Worm (Caenorhabditis elegans) whole organism, L4/young adult: Measurements from ENCODE around the gene T06C12.14.

Experiments
- W03F9.2 ChIP-seq: fragments of 150-350 bp; optimal IDR thresholded peaks from 2 replicates; lab custom pipeline; 2014; ENCODE audit warnings: missing biosample characterization, missing genetic modification characterization
- dao-5 ChIP-seq: sonication (generic microtip); optimal IDR thresholded peaks from 2 replicates; lab custom pipeline; 2016; ENCODE audit warnings: missing genotype, missing genetic modification characterization, moderate library complexity, missing compliant biosample characterization
- him-1 ChIP-seq: sonication (generic microtip); optimal IDR thresholded peaks from 2 replicates; lab custom pipeline; 2016; ENCODE audit warnings: missing genotype, missing genetic modification reagents, missing genetic modification characterization, missing compliant biosample characterization

DNA sequence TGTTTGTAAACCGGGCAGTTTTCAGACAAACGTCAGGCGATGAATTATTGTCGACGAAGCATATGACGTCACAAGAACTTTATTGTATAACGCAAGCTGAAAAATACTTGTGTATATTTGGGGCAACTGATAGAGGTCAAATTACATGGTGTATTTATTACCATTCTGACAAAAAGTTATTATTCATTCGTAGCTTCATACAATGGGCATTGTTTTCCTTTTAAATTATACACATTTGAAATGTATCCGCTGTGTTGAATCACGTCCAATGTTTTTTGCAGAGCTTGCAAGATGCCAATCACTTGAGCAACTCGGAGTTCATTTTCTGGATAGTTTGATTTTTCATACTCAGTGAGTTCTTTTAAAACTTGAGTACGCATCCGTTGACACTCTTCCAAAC is 23.2 kb downstream of the T06C12.14 start, which contains the start of gene F35E8.13:
- TF ChIP-seq him-1 (tag; lab: Kevin White, UChicago) = no peak
- TF ChIP-seq W03F9.2 (tag; lab: Kevin White, UChicago) = no peak
- no peak for TF ChIP-seq dao-5 (tag; lab: Kevin White, UChicago)
